Fruit fly (Drosophila melanogaster): ENCODE data around the gene SLIRP2.

SLIRP2 gene

DNA sequence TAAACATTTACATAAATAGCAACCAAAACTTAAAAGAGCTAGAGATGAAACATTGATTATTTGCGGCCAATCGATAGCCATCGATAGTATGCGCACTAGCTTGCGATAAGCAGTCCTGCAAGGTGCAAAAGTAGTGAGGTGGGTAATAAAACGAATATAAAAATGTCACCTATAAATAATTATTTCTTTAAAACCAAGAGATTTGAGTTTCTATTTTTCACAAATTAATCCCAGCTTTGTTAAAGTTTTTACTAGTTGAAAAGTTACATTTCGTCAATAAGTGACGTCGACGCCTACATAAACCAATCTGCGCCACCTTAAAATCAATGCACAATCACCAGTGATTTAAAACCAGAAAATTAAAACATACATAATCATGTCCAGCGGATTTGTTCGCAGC, at the start of gene SLIRP2, which contains the start of gene Mkk4:
TSS of gene SLIRP2 (plus strand) at position 344 of the 400 bp plus-strand sequence.
TSS of gene Mkk4 (minus strand) at position 56 of the 400 bp plus-strand sequence.
- peak; percentile 98 for TF ChIP-seq disco-r (GFP tag; optimal IDR thresholded peaks at IDR 0.05)
- TF ChIP-seq kay (GFP tag; optimal IDR thresholded peaks at IDR 0.05) = peak; percentile 98
- TF ChIP-seq CG12155 (GFP tag; optimal IDR thresholded peaks at IDR 0.05) = peak; percentile 98
- TF ChIP-seq CG4820 (GFP tag; optimal IDR thresholded peaks at IDR 0.05) = peak; percentile 99
- TF ChIP-seq CG12236 (GFP tag; optimal IDR thresholded peaks at IDR 0.05) = peak; percentile 98
- peak; percentile 98 for TF ChIP-seq tup (GFP tag; optimal IDR thresholded peaks at IDR 0.05)
- peak; percentile 97 for TF ChIP-seq CG12769 (tag; optimal IDR thresholded peaks at IDR 0.05)
- peak; percentile 100 for TF ChIP-seq row (GFP tag; IDR thresholded peaks at IDR 0.05)
- TF ChIP-seq CG4404 (GFP tag; IDR thresholded peaks at IDR 0.05) = peak; percentile 99
- TF ChIP-seq Jarid2 (GFP tag; optimal IDR thresholded peaks at IDR 0.05) = peak; percentile 91
- peak; percentile 97 for TF ChIP-seq p53 (GFP tag; optimal IDR thresholded peaks at IDR 0.05)
- TF ChIP-seq CkIIα-i1 (GFP tag; IDR thresholded peaks at IDR 0.05) = peak; percentile 95
- TF ChIP-seq sisA (GFP tag; IDR thresholded peaks at IDR 0.05) = peak; percentile 99
- peak; percentile 68 for TF ChIP-seq Kr (GFP tag; optimal IDR thresholded peaks at IDR 0.05)
- peak; percentile 99 for TF ChIP-seq CG7786 (GFP tag; optimal IDR thresholded peaks at IDR 0.05)
- peak; percentile 98 for TF ChIP-seq pb (GFP tag; optimal IDR thresholded peaks at IDR 0.05)
- peak; percentile 99 for TF ChIP-seq CG10959 (GFP tag; IDR thresholded peaks at IDR 0.05)
- TF ChIP-seq Taf1 (GFP tag; IDR thresholded peaks at IDR 0.05) = peak; percentile 98
- TF ChIP-seq btn (GFP tag; optimal IDR thresholded peaks at IDR 0.05) = peak; percentile 97
- TF ChIP-seq CG15696 (tag; optimal IDR thresholded peaks at IDR 0.05) = peak; percentile 99
- peak; percentile 99 for TF ChIP-seq lmd (GFP tag; IDR thresholded peaks at IDR 0.05)
- peak; percentile 99 for TF ChIP-seq HLH3B (GFP tag; IDR thresholded peaks at IDR 0.05)
- TF ChIP-seq CG3838 (GFP tag; optimal IDR thresholded peaks at IDR 0.05) = peak; percentile 98
- TF ChIP-seq Lpt (GFP tag; optimal IDR thresholded peaks at IDR 0.05) = no peak
- peak; percentile 93 for TF ChIP-seq CG30020 (tag; optimal IDR thresholded peaks at IDR 0.05)
- TF ChIP-seq tgo (GFP tag; IDR thresholded peaks at IDR 0.05) = peak; percentile 99
- TF ChIP-seq Med (GFP tag) = peak; percentile 100
- TF ChIP-seq grn (GFP tag; optimal IDR thresholded peaks at IDR 0.05) = peak; percentile 91
- TF ChIP-seq CG6654 (GFP tag; optimal IDR thresholded peaks at IDR 0.05) = peak; percentile 92
- TF ChIP-seq CG13424 (tag; optimal IDR thresholded peaks at IDR 0.05) = peak; percentile 99
- peak; percentile 98 for TF ChIP-seq BtbVII (GFP tag; optimal IDR thresholded peaks at IDR 0.05)
- TF ChIP-seq CG15073 (GFP tag; optimal IDR thresholded peaks at IDR 0.05) = peak; percentile 92
- peak; percentile 94 for TF ChIP-seq dan (GFP tag; IDR thresholded peaks at IDR 0.05)
- peak; percentile 85 for TF ChIP-seq pzg (GFP tag; optimal IDR thresholded peaks at IDR 0.05)
- TF ChIP-seq CG15011 (GFP tag; optimal IDR thresholded peaks at IDR 0.05) = peak; percentile 98
- TF ChIP-seq CG6854 (GFP tag; optimal IDR thresholded peaks at IDR 0.05) = peak; percentile 97
- peak; percentile 97 for TF ChIP-seq sima (GFP tag; optimal IDR thresholded peaks at IDR 0.05)
- no peak for TF ChIP-seq pita (GFP tag; optimal IDR thresholded peaks at IDR 0.05)
- peak; percentile 99 for TF ChIP-seq vfl (GFP tag; optimal IDR thresholded peaks at IDR 0.05)
- peak; percentile 98 for TF ChIP-seq gce (GFP tag; IDR thresholded peaks at IDR 0.05)
- TF ChIP-seq prd (optimal IDR thresholded peaks at IDR 0.05) = no peak
- peak; percentile 99 for TF ChIP-seq prd (GFP tag; IDR thresholded peaks at IDR 0.05)
- TF ChIP-seq ranshi (GFP tag; IDR thresholded peaks at IDR 0.05) = peak; percentile 99
- TF ChIP-seq CG16779 (GFP tag; IDR thresholded peaks at IDR 0.05) = peak; percentile 97
- TF ChIP-seq CG10979 (tag; optimal IDR thresholded peaks at IDR 0.05) = peak; percentile 98
- peak; percentile 99 for TF ChIP-seq gro (GFP tag; optimal IDR thresholded peaks at IDR 0.05)
- peak; percentile 87 for TF ChIP-seq CG10321 (GFP tag; IDR thresholded peaks at IDR 0.05)
- TF ChIP-seq CG32532 (GFP tag; IDR thresholded peaks at IDR 0.05) = peak; percentile 99
- TF ChIP-seq dimm (GFP tag; IDR thresholded peaks at IDR 0.05) = peak; percentile 97
- peak; percentile 98 for TF ChIP-seq NC2α (GFP tag; optimal IDR thresholded peaks at IDR 0.05)
- peak; percentile 99 for TF ChIP-seq Awh (GFP tag; IDR thresholded peaks at IDR 0.05)
- peak; percentile 89 for TF ChIP-seq Dll (GFP tag; IDR thresholded peaks at IDR 0.05; ENCODE audit: partially characterized antibody)
- TF ChIP-seq CG6272 (GFP tag; IDR thresholded peaks at IDR 0.05) = peak; percentile 98

Measured in whole organism, embryonic.